Worm (Caenorhabditis elegans) whole organism, midembryonic: Measurements from ENCODE around the gene kin-2.

Experiments used
- T22C8.4 ChIP-seq: fragments of 200-800 bp; sonication (Bioruptor generic); IDR thresholded peaks from 2 replicates; pipeline ENCODE4 v1.3.6; 2022; ENCODE audit warnings: missing genetic modification characterization, missing compliant biosample characterization
- cog-1 ChIP-seq: sonication (generic microtip); optimal IDR thresholded peaks from 2 replicates; lab custom pipeline; 2016; ENCODE audit warnings: missing genetic modification characterization, missing compliant biosample characterization
- flt-1 ChIP-seq: fragments of 200-800 bp; sonication (Bioruptor generic); IDR thresholded peaks from 2 replicates; pipeline ENCODE4 v1.3.6; 2022; ENCODE audit warnings: missing genetic modification characterization, missing compliant biosample characterization
- klf-2 ChIP-seq: fragments of 200-800 bp; sonication (Bioruptor generic); conservative IDR thresholded peaks from 2 replicates; pipeline ENCODE4 v1.3.6; 2022; ENCODE audit warnings: missing genetic modification reagents, missing genetic modification characterization, missing compliant biosample characterization
- med-1 ChIP-seq: sonication (generic microtip); optimal IDR thresholded peaks from 2 replicates; lab custom pipeline; 2017; ENCODE audit warnings: missing genetic modification characterization, mild to moderate bottlenecking, missing compliant biosample characterization, antibody characterized with exemption, missing genetic modification reagents; ENCODE audit not compliant: insufficient read depth
- ref-1 ChIP-seq: fragments of 200-800 bp; sonication (Bioruptor generic); conservative IDR thresholded peaks from 2 replicates; pipeline ENCODE4 v1.3.6; 2022; ENCODE audit warnings: missing genetic modification reagents, missing genetic modification characterization, missing compliant biosample characterization
- tab-1 ChIP-seq: fragments of 200-800 bp; sonication (Bioruptor generic); IDR thresholded peaks from 2 replicates; pipeline ENCODE4 v1.3.6; 2022; ENCODE audit warnings: missing genetic modification characterization, missing compliant biosample characterization

DNA sequence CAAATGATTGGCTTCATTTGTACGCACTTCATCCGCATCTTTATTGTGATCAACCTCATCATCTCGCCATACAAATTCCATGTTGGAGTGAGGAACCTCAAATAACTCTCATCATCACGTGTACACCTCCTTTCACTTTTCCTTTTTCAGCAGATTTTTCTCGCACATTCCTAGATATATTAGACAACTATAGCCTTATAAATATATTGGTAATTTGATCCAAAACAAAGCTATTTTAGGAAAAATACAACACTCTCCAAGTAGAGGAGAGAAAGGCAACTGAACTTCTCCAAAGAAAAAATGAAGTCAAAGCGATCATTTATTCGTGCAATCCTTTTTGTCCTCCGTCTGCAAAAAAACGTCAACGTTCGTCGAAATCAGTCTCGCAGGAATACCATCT lies 18.8 kb downstream of the kin-2 start, which contains the start of gene R07E4.1:
- TF ChIP-seq ref-1, result no peak
- TF ChIP-seq cog-1, result no peak
- no peak for TF ChIP-seq tab-1
- TF ChIP-seq klf-2, result no peak
- no peak for TF ChIP-seq flt-1 (GFP tag; lab: Robert Waterston, UW)
- no peak for TF ChIP-seq T22C8.4 (GFP tag; lab: Robert Waterston, UW)
- TF ChIP-seq med-1 (GFP tag; lab: Kevin White, UChicago), result no peak
